Fruit fly (Drosophila melanogaster) Kc167 (cell line): ENCODE results near the gene Acp29AB.

ENCODE experiments used
- Myc ChIP-seq: fragments of >200 bp; optimal IDR thresholded peaks from 2 replicates; lab custom pipeline; 2017; ENCODE audit warnings: missing external identifiers
- h ChIP-seq: fragments of >200 bp; optimal IDR thresholded peaks from 3 replicates; lab custom pipeline; 2018; ENCODE audit warnings: missing external identifiers

DNA sequence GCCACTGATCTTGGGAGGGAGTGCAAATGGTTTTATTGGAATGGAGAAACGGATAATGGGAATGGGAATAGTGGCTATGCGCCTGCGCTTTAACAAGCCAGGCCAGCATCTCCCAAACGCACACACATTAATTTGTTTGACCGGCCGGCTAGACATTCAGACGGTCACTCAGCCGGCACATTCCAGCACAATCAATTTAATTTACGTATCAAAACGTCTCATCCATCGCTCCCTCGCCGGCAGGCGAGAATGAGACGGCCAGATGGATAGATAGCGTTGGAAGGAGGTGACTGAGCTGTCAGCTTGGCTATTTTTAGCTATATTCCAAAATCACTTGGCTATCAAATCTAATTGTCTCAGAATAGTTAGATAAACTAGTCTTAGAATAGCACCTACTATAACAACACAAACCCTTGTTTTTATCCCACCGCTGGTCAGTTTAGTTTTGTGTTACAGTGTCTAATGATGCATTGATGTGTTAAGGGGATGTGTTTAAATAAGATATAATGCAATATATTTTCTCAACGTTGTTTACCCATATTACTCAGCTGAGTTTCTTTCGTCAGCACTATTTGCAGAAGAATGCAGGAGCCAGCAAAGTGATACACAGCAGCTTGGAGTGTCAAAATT lies 30.6 kb upstream of the Acp29AB start:
- no peak for TF ChIP-seq h (lab: Kevin White, UChicago)
- TF ChIP-seq Myc (lab: Kevin White, UChicago), result no peak
